Worm (Caenorhabditis elegans) whole organism, L1 larva: ENCODE data around the gene col-173.

Experiments
- C04F5.9 ChIP-seq: sonication (generic microtip); optimal IDR thresholded peaks from 2 replicates; lab custom pipeline; 2016; ENCODE audit warnings: missing genetic modification characterization, missing compliant biosample characterization
- C16A3.4 ChIP-seq: fragments of 150-350 bp; optimal IDR thresholded peaks from 2 replicates; lab custom pipeline; 2014; ENCODE audit warnings: missing biosample characterization, missing genetic modification characterization
- C34B4.2 ChIP-seq: sonication (generic microtip); optimal IDR thresholded peaks from 2 replicates; lab custom pipeline; 2017; ENCODE audit warnings: mild to moderate bottlenecking, missing genetic modification characterization, missing compliant biosample characterization
- Y116A8C.19 ChIP-seq: sonication (generic microtip); optimal IDR thresholded peaks from 2 replicates; lab custom pipeline; 2016; ENCODE audit warnings: missing compliant biosample characterization, missing genetic modification characterization, borderline replicate concordance
- ama-1 ChIP-seq: fragments of 150-350 bp; optimal IDR thresholded peaks from 2 replicates; lab custom pipeline; 2014
- ceh-8 ChIP-seq: fragments of 200-800 bp; sonication (Bioruptor generic); optimal IDR thresholded peaks from 2 replicates; lab custom pipeline; 2018; ENCODE audit warnings: mild to moderate bottlenecking, missing genetic modification characterization, moderate library complexity, missing compliant biosample characterization
- ceh-90 ChIP-seq: sonication (generic microtip); optimal IDR thresholded peaks from 2 replicates; lab custom pipeline; 2016; ENCODE audit warnings: missing genetic modification characterization, missing compliant biosample characterization
- ces-1 ChIP-seq: fragments of 150-350 bp; optimal IDR thresholded peaks from 2 replicates; lab custom pipeline; 2014; ENCODE audit warnings: missing biosample characterization, missing genetic modification reagents, missing genetic modification characterization
- efl-1 ChIP-seq, 4 experiments: fragments of 150-350 bp; optimal IDR thresholded peaks in 3 of 4; peaks in 1 of 4; 1 replicate in 1 of 4; 2 replicates in 3 of 4; lab custom pipeline; 2014; ENCODE audit warnings: missing biosample characterization in 2 of 4, missing genetic modification characterization in 2 of 4, missing genetic modification reagents in 2 of 4
- efl-3 ChIP-seq: fragments of 200-800 bp; sonication (Bioruptor generic); optimal IDR thresholded peaks from 2 replicates; lab custom pipeline; 2018; ENCODE audit warnings: mild to moderate bottlenecking, missing genetic modification characterization, missing compliant biosample characterization
- egl-13 ChIP-seq: sonication (generic microtip); optimal IDR thresholded peaks from 2 replicates; lab custom pipeline; 2016; ENCODE audit warnings: missing genotype, missing genetic modification reagents, missing genetic modification characterization, missing compliant biosample characterization
- egl-27 ChIP-seq, 2 experiments: fragments of 150-350 bp in 1 of 2; sonication (generic microtip); optimal IDR thresholded peaks; 3 replicates each; lab custom pipeline; 2017 to 2018; ENCODE audit warnings: missing biosample characterization in 2 of 2, missing genetic modification characterization in 2 of 2, missing genetic modification reagents in 2 of 2
- ets-5 ChIP-seq: fragments of 200-800 bp; sonication (Bioruptor generic); IDR thresholded peaks from 2 replicates; pipeline ENCODE4 v1.3.6; 2022; ENCODE audit warnings: missing genetic modification characterization, missing compliant biosample characterization
- fkh-10 ChIP-seq: sonication (generic microtip); optimal IDR thresholded peaks from 2 replicates; lab custom pipeline; 2017; ENCODE audit warnings: missing biosample characterization, missing genetic modification reagents, missing genetic modification characterization
- fkh-4 ChIP-seq: sonication (generic microtip); optimal IDR thresholded peaks from 2 replicates; lab custom pipeline; 2016; ENCODE audit warnings: missing compliant biosample characterization, missing genetic modification characterization, borderline replicate concordance
- fkh-8 ChIP-seq: sonication (generic microtip); optimal IDR thresholded peaks from 2 replicates; lab custom pipeline; 2016; ENCODE audit warnings: mild to moderate bottlenecking, missing genetic modification characterization, missing compliant biosample characterization
- fos-1 ChIP-seq: fragments of 150-350 bp; optimal IDR thresholded peaks from 2 replicates; lab custom pipeline; 2014; ENCODE audit warnings: missing biosample characterization, missing genetic modification characterization
- hlh-17 ChIP-seq: fragments of 200-800 bp; sonication (Bioruptor generic); optimal IDR thresholded peaks from 2 replicates; lab custom pipeline; 2018; ENCODE audit warnings: missing genetic modification characterization, mild to moderate bottlenecking, missing compliant biosample characterization, moderate library complexity, borderline replicate concordance
- hlh-4 ChIP-seq: sonication (generic microtip); optimal IDR thresholded peaks from 2 replicates; lab custom pipeline; 2016; ENCODE audit warnings: mild to moderate bottlenecking, missing genetic modification characterization, missing compliant biosample characterization
- hpl-2 ChIP-seq: fragments of 150-350 bp; optimal IDR thresholded peaks from 2 replicates; lab custom pipeline; 2014; ENCODE audit warnings: missing biosample characterization, missing genetic modification reagents, missing genetic modification characterization
- irx-1 ChIP-seq: sonication (generic microtip); optimal IDR thresholded peaks from 2 replicates; lab custom pipeline; 2016; ENCODE audit warnings: missing genetic modification characterization, missing compliant biosample characterization
- isw-1 ChIP-seq: fragments of 200-800 bp; sonication (Bioruptor generic); IDR thresholded peaks from 2 replicates; pipeline ENCODE4 v1.3.6; 2022; ENCODE audit warnings: missing genetic modification characterization, missing compliant biosample characterization
- lin-15B ChIP-seq: fragments of 150-350 bp; sonication (generic microtip); optimal IDR thresholded peaks from 3 replicates; lab custom pipeline; 2014; ENCODE audit warnings: missing biosample characterization, missing genetic modification characterization
- lin-35 ChIP-seq, 2 experiments: fragments of 150-350 bp; optimal IDR thresholded peaks; 2 replicates each; lab custom pipeline; 2014; ENCODE audit warnings: missing biosample characterization in 2 of 2, missing genetic modification characterization in 2 of 2, missing genetic modification reagents in 2 of 2
- lin-39 ChIP-seq: fragments of 150-350 bp; optimal IDR thresholded peaks from 2 replicates; lab custom pipeline; 2014; ENCODE audit warnings: missing biosample characterization, missing genetic modification reagents, missing genetic modification characterization
- mdl-1 ChIP-seq, 2 experiments: fragments of 150-350 bp; optimal IDR thresholded peaks; 2 replicates each; lab custom pipeline; 2014 to 2017; ENCODE audit warnings: missing biosample characterization in 2 of 2, missing genetic modification characterization in 2 of 2, inconsistent platforms in 1 of 2
- mep-1 ChIP-seq: fragments of 150-350 bp; optimal IDR thresholded peaks from 2 replicates; lab custom pipeline; 2014; ENCODE audit warnings: missing biosample characterization, missing genetic modification characterization
- nhr-11 ChIP-seq: fragments of 150-350 bp; optimal IDR thresholded peaks from 2 replicates; lab custom pipeline; 2014; ENCODE audit warnings: missing biosample characterization, missing genetic modification characterization
- nhr-28 ChIP-seq: fragments of 150-350 bp; optimal IDR thresholded peaks from 2 replicates; lab custom pipeline; 2014; ENCODE audit warnings: missing biosample characterization, missing genetic modification characterization
- nhr-47 ChIP-seq: sonication (generic microtip); optimal IDR thresholded peaks from 2 replicates; lab custom pipeline; 2016; ENCODE audit warnings: mild to moderate bottlenecking, missing genetic modification characterization, moderate library complexity, missing compliant biosample characterization
- nhr-76 ChIP-seq: sonication (generic microtip); optimal IDR thresholded peaks from 2 replicates; lab custom pipeline; 2017; ENCODE audit warnings: missing biosample characterization, missing genetic modification characterization
- nhr-77 ChIP-seq: fragments of 150-350 bp; optimal IDR thresholded peaks from 2 replicates; lab custom pipeline; 2014; ENCODE audit warnings: missing biosample characterization, missing genetic modification characterization
- nhr-84 ChIP-seq: sonication (generic microtip); optimal IDR thresholded peaks from 2 replicates; lab custom pipeline; 2017; ENCODE audit warnings: missing biosample characterization, missing genetic modification characterization
- nhr-85 ChIP-seq: sonication (generic microtip); peaks from one replicate; lab custom pipeline; 2016; ENCODE audit warnings: missing genetic modification characterization, inconsistent platforms, missing compliant biosample characterization
- nhr-90 ChIP-seq: sonication (generic microtip); optimal IDR thresholded peaks from 2 replicates; lab custom pipeline; 2016; ENCODE audit warnings: mild to moderate bottlenecking, missing genetic modification characterization, missing compliant biosample characterization; ENCODE audit not compliant: poor library complexity
- pag-3 ChIP-seq: sonication (generic microtip); optimal IDR thresholded peaks from 2 replicates; lab custom pipeline; 2017; ENCODE audit warnings: missing genetic modification characterization, mild to moderate bottlenecking, missing compliant biosample characterization, antibody characterized with exemption, borderline replicate concordance; ENCODE audit not compliant: insufficient read depth
- pax-3 ChIP-seq: fragments of 200-800 bp; sonication (Bioruptor generic); optimal IDR thresholded peaks from 2 replicates; lab custom pipeline; 2018; ENCODE audit warnings: mild to moderate bottlenecking, missing genetic modification characterization, moderate library complexity, missing compliant biosample characterization
- pqm-1 ChIP-seq: sonication (generic microtip); optimal IDR thresholded peaks from 3 replicates; lab custom pipeline; 2017; ENCODE audit warnings: missing biosample characterization, missing genetic modification characterization
- rnt-1 ChIP-seq: sonication (generic microtip); optimal IDR thresholded peaks from 2 replicates; lab custom pipeline; 2016; ENCODE audit warnings: mild to moderate bottlenecking, missing genetic modification characterization, moderate library complexity, missing compliant biosample characterization
- skn-1 ChIP-seq: fragments of 150-350 bp; optimal IDR thresholded peaks from 2 replicates; lab custom pipeline; 2014; ENCODE audit warnings: missing biosample characterization, missing genetic modification characterization
- snpc-4 ChIP-seq: fragments of 150-350 bp; optimal IDR thresholded peaks from 2 replicates; lab custom pipeline; 2014; ENCODE audit warnings: missing biosample characterization, missing genetic modification characterization
- snu-23 ChIP-seq: sonication (generic microtip); optimal IDR thresholded peaks from 2 replicates; lab custom pipeline; 2016; ENCODE audit warnings: missing genetic modification characterization, missing compliant biosample characterization
- sox-4 ChIP-seq: sonication (generic microtip); optimal IDR thresholded peaks from 2 replicates; lab custom pipeline; 2016; ENCODE audit warnings: missing genetic modification characterization, missing compliant biosample characterization
- sup-37 ChIP-seq: fragments of 200-800 bp; sonication (Bioruptor generic); optimal IDR thresholded peaks from 2 replicates; lab custom pipeline; 2018; ENCODE audit warnings: mild to moderate bottlenecking, missing genetic modification characterization, missing compliant biosample characterization
- swsn-7 ChIP-seq: sonication (generic microtip); optimal IDR thresholded peaks from 2 replicates; lab custom pipeline; 2016; ENCODE audit warnings: missing genetic modification characterization, missing compliant biosample characterization
- unc-130 ChIP-seq: fragments of 150-350 bp; optimal IDR thresholded peaks from 2 replicates; lab custom pipeline; 2017; ENCODE audit warnings: missing biosample characterization, missing genetic modification characterization, inconsistent platforms
- unc-30 ChIP-seq: sonication (generic microtip); optimal IDR thresholded peaks from 2 replicates; lab custom pipeline; 2017; ENCODE audit warnings: missing biosample characterization, missing genetic modification characterization
- unc-62 ChIP-seq: fragments of 150-350 bp; optimal IDR thresholded peaks from 2 replicates; lab custom pipeline; 2014; ENCODE audit warnings: missing biosample characterization, missing genetic modification reagents, missing genetic modification characterization
- unc-98 ChIP-seq: fragments of 200-800 bp; sonication (Bioruptor generic); IDR thresholded peaks from 2 replicates; pipeline ENCODE4 v1.3.6; 2022; ENCODE audit warnings: missing genetic modification characterization, missing compliant biosample characterization
- vab-15 ChIP-seq: sonication (generic microtip); optimal IDR thresholded peaks from 2 replicates; lab custom pipeline; 2017; ENCODE audit warnings: missing genotype, mild to moderate bottlenecking, missing genetic modification characterization, missing compliant biosample characterization
- xbp-1 ChIP-seq: sonication (generic microtip); optimal IDR thresholded peaks from 2 replicates; lab custom pipeline; 2016; ENCODE audit warnings: missing genetic modification characterization, missing compliant biosample characterization
- zag-1 ChIP-seq: fragments of 150-350 bp; optimal IDR thresholded peaks from 2 replicates; lab custom pipeline; 2014; ENCODE audit warnings: missing biosample characterization, missing genetic modification characterization
- zip-4 ChIP-seq: fragments of 200-800 bp; sonication (Bioruptor generic); optimal IDR thresholded peaks from 2 replicates; lab custom pipeline; 2018; ENCODE audit warnings: mild to moderate bottlenecking, missing genetic modification characterization, moderate library complexity, missing compliant biosample characterization
- ztf-4 ChIP-seq: fragments of 150-350 bp; optimal IDR thresholded peaks from 2 replicates; lab custom pipeline; 2014; ENCODE audit warnings: missing biosample characterization, missing genetic modification characterization

col-173 gene

DNA sequence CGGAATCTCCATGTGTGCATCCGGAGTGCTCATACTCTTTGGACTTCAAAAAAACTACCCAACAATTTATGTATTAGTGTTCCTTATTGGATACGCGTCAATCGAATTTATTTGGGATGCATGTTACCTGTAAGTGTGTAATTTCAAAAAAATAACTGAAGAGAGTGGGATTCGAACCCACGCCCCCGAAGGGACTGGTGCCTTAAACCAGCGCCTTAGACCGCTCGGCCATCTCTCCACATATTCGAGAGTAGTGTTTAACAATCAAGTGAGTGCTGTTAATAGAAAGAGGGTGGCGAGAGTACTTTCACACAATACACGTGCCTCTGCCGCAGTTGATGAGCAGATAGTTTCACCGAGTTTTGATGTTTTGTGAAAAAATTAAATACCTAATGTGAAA, 25.6 kb upstream of the col-173 start (continued):
- TF ChIP-seq fkh-4 (tag; lab: Kevin White, UChicago) (no peak), efl-1 (optimal IDR thresholded peaks at IDR 0.05; lab: Kevin White, UChicago) (peak; percentile 5 to 20), efl-1 (GFP tag; optimal IDR thresholded peaks at IDR 0.05 in 1 of 2; lab: Kevin White, UChicago) (peak in 1 of 2 experiments; percentile 90), lin-15B (tag; lab: Kevin White, UChicago) (no peak), ces-1 (GFP tag; lab: Kevin White, UChicago) (no peak), unc-30 (tag; lab: Kevin White, UChicago) (no peak), ztf-4 (tag; lab: Kevin White, UChicago) (no peak), pag-3 (no peak), ama-1 (no peak), ceh-90 (tag; lab: Kevin White, UChicago) (no peak), mdl-1 (tag; optimal IDR thresholded peaks at IDR 0.05; lab: Kevin White, UChicago) (peak in 1 of 2 experiments; percentile 76), egl-27 (tag; optimal IDR thresholded peaks at IDR 0.05; lab: Kevin White, UChicago) (no peak), efl-3 (GFP tag; lab: Kevin White, UChicago) (no peak), mep-1 (tag; lab: Kevin White, UChicago) (peak; percentile 31), nhr-85 (peak; percentile 72), unc-62 (GFP tag; lab: Kevin White, UChicago) (no peak), unc-98 (GFP tag; lab: Robert Waterston, UW) (no peak), nhr-11 (tag; lab: Kevin White, UChicago) (no peak), fkh-8 (tag; lab: Kevin White, UChicago) (peak; percentile 30), snpc-4 (no peak), ceh-8 (GFP tag; lab: Kevin White, UChicago) (no peak), fkh-10 (GFP tag; lab: Kevin White, UChicago) (no peak), fos-1 (tag; lab: Kevin White, UChicago) (peak; percentile 31), isw-1 (no peak), snu-23 (GFP tag; lab: Kevin White, UChicago) (peak; percentile 73), irx-1 (no peak), sup-37 (no peak), Y116A8C.19 (no peak), sox-4 (tag; lab: Kevin White, UChicago) (no peak), pqm-1 (no peak), hlh-4 (tag; lab: Kevin White, UChicago) (no peak), rnt-1 (peak; percentile 75), C04F5.9 (tag; lab: Kevin White, UChicago) (no peak), nhr-76 (no peak), C34B4.2 (tag; lab: Kevin White, UChicago) (no peak), zag-1 (tag; lab: Kevin White, UChicago) (no peak), lin-35 (GFP tag; optimal IDR thresholded peaks at IDR 0.05; lab: Kevin White, UChicago) (peak in 1 of 2 experiments; percentile 73), nhr-47 (tag; lab: Kevin White, UChicago) (peak; percentile 71), nhr-90 (tag; lab: Kevin White, UChicago) (peak; percentile 61), skn-1 (tag; lab: Kevin White, UChicago) (peak; percentile 26), nhr-28 (tag; lab: Kevin White, UChicago) (no peak), egl-13 (no peak), xbp-1 (tag; lab: Kevin White, UChicago) (peak; percentile 59), swsn-7 (peak; percentile 51), nhr-84 (no peak), vab-15 (tag; lab: Kevin White, UChicago) (no peak), nhr-77 (peak; percentile 30), zip-4 (GFP tag; lab: Kevin White, UChicago) (peak; percentile 11), C16A3.4 (tag; lab: Kevin White, UChicago) (peak; percentile 68), hlh-17 (GFP tag; lab: Kevin White, UChicago) (no peak), hpl-2 (GFP tag; lab: Kevin White, UChicago) (peak; percentile 48), unc-130 (tag; lab: Kevin White, UChicago) (peak; percentile 15), pax-3 (no peak), lin-39 (tag; lab: Kevin White, UChicago) (no peak), ets-5 (GFP tag; lab: Robert Waterston, UW) (no peak)
